Worm (Caenorhabditis elegans) whole organism, early embryonic: Measurements from ENCODE around the gene Y77E11A.8.

ENCODE experiments used
- aly-1 ChIP-seq: sonication (generic microtip); optimal IDR thresholded peaks from 2 replicates; lab custom pipeline; 2016; ENCODE audit warnings: missing genetic modification characterization, missing compliant biosample characterization
- ama-1 ChIP-seq: fragments of 150-350 bp; optimal IDR thresholded peaks from 2 replicates; lab custom pipeline; 2014
- ets-7 ChIP-seq: sonication (generic microtip); optimal IDR thresholded peaks from 2 replicates; lab custom pipeline; 2016; ENCODE audit warnings: missing genotype, missing genetic modification characterization, missing compliant biosample characterization
- flt-1 ChIP-seq: fragments of 200-800 bp; sonication (Bioruptor generic); IDR thresholded peaks from 2 replicates; pipeline ENCODE4 v1.3.6; 2022; ENCODE audit warnings: missing genetic modification characterization, missing compliant biosample characterization
- hmbx-1 ChIP-seq: sonication (generic microtip); optimal IDR thresholded peaks from 2 replicates; lab custom pipeline; 2016; ENCODE audit warnings: mild to moderate bottlenecking, missing genetic modification characterization, missing compliant biosample characterization
- hmg-4 ChIP-seq: fragments of 200-800 bp; sonication (Bioruptor generic); optimal IDR thresholded peaks from 2 replicates; lab custom pipeline; 2018; ENCODE audit warnings: mild to moderate bottlenecking, missing genetic modification characterization, missing compliant biosample characterization
- hnd-1 ChIP-seq: sonication (generic microtip); optimal IDR thresholded peaks from 2 replicates; lab custom pipeline; 2016; ENCODE audit warnings: missing genetic modification characterization, missing compliant biosample characterization
- pes-1 ChIP-seq: fragments of 200-800 bp; sonication (Bioruptor generic); IDR thresholded peaks from 2 replicates; pipeline ENCODE4 v1.3.6; 2022; ENCODE audit warnings: missing genetic modification reagents, missing genetic modification characterization, missing compliant biosample characterization
- scrt-1 ChIP-seq: fragments of 200-800 bp; sonication (Bioruptor generic); IDR thresholded peaks from 2 replicates; pipeline ENCODE4 v1.3.6; 2022; ENCODE audit warnings: missing genetic modification characterization, missing compliant biosample characterization
- tbx-11 ChIP-seq: fragments of 200-800 bp; sonication (Bioruptor generic); IDR thresholded peaks from 2 replicates; pipeline ENCODE4 v1.3.6; 2022; ENCODE audit warnings: missing genetic modification characterization, missing compliant biosample characterization
- tbx-37 ChIP-seq: fragments of 200-800 bp; sonication (Bioruptor generic); conservative IDR thresholded peaks from 2 replicates; pipeline ENCODE4 v1.3.6; 2022; ENCODE audit warnings: missing genetic modification reagents, missing genetic modification characterization, missing compliant biosample characterization

ce11 chrIV:1397895-1398294 is 27.0 kb downstream of the Y77E11A.8 start:
- TF ChIP-seq ama-1, result no peak
- no peak for TF ChIP-seq aly-1 (tag; lab: Kevin White, UChicago)
- TF ChIP-seq flt-1 (GFP tag; lab: Robert Waterston, UW), result no peak
- TF ChIP-seq hmbx-1, result no peak
- TF ChIP-seq tbx-11 (GFP tag; lab: Robert Waterston, UW), result no peak
- TF ChIP-seq ets-7 (tag; lab: Kevin White, UChicago), result no peak
- no peak for TF ChIP-seq pes-1 (GFP tag; lab: Robert Waterston, UW)
- no peak for TF ChIP-seq hnd-1 (tag; lab: Kevin White, UChicago)
- no peak for TF ChIP-seq tbx-37
- TF ChIP-seq scrt-1, result no peak
- TF ChIP-seq hmg-4 (GFP tag; lab: Kevin White, UChicago), result no peak
